Worm (Caenorhabditis elegans): ENCODE data around the gene lbp-1.

Gene lbp-1

DNA sequence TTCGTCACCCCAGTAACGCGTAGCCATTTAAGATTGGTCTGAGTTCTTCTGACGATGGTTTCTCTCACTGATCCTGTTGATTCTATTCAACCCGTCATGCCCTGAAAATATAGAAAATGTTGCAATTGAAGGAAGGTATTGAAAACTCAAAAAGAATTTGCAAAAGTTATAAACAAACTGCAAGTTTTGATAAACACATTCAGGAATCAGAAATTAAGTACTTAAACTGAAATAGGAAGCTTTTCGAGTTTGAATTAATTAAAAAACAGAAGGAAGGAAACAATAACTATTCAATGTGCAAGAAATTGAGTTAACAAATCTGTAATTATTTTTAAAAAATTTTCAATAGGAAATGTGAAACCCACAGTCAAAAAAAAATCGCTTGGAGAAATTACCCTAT lies 38.7 kb upstream of the lbp-1 start, which contains the start of gene rgl-1:
Gene rgl-1 (minus strand): TSS at position 101 of the 400 bp plus-strand sequence.
- TF ChIP-seq lin-14 (GFP tag; optimal IDR thresholded peaks at IDR 0.05): no peak
- no peak for TF ChIP-seq elt-3 (tag; optimal IDR thresholded peaks at IDR 0.05)
- TF ChIP-seq nhr-47 (tag; optimal IDR thresholded peaks at IDR 0.05): no peak
- TF ChIP-seq rnt-1 (tag; optimal IDR thresholded peaks at IDR 0.05): no peak
- TF ChIP-seq Y116A8C.19 (tag; optimal IDR thresholded peaks at IDR 0.05; ENCODE audit: borderline replicate concordance): no peak
- TF ChIP-seq unc-30 (tag; optimal IDR thresholded peaks at IDR 0.05): no peak
- TF ChIP-seq unc-98 (GFP tag; IDR thresholded peaks at IDR 0.05): no peak
- TF ChIP-seq tbx-2 (tag; optimal IDR thresholded peaks at IDR 0.05): no peak
- TF ChIP-seq C04F5.9 (tag; optimal IDR thresholded peaks at IDR 0.05): no peak
- TF ChIP-seq egl-13 (tag; optimal IDR thresholded peaks at IDR 0.05): no peak
- no peak for TF ChIP-seq xbp-1 (tag; optimal IDR thresholded peaks at IDR 0.05)
- no peak for TF ChIP-seq lir-3 (tag; optimal IDR thresholded peaks at IDR 0.05; ENCODE audit: poor library complexity)
- no peak for TF ChIP-seq swsn-7 (tag; optimal IDR thresholded peaks at IDR 0.05)
- TF ChIP-seq efl-1 (optimal IDR thresholded peaks at IDR 0.05): no peak
- no peak for TF ChIP-seq efl-1 (GFP tag; optimal IDR thresholded peaks at IDR 0.05 in 1 of 2)
- TF ChIP-seq nhr-77 (tag; optimal IDR thresholded peaks at IDR 0.05): no peak
- TF ChIP-seq C34B4.2 (tag; optimal IDR thresholded peaks at IDR 0.05): no peak
- TF ChIP-seq lin-35 (GFP tag; optimal IDR thresholded peaks at IDR 0.05): no peak

DNA sequence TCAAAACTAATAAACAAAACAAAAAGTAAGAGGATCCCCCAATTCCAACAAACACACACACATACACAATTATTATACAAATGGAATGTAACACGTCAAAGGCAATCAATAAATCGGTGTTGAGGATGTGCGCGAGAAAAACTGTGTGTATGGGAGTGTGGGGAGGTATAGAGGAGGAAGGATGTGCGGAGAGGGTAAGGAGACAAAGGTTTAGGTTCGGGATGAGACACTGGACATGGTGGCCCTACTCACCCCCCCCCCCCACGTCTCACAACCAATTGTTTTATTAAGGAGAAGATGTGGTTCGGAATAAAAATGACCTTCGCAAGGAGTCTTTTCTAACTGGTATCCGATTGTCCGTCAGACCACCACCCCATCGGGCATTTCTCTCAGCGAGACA lies 35.8 kb upstream of the lbp-1 start:
- TF ChIP-seq lin-14 (GFP tag; optimal IDR thresholded peaks at IDR 0.05): peak; percentile 20
- peak; percentile 23 for TF ChIP-seq mep-1 (tag; optimal IDR thresholded peaks at IDR 0.05)
- TF ChIP-seq nhr-90 (tag; optimal IDR thresholded peaks at IDR 0.05; ENCODE audit: poor library complexity): no peak
- no peak for TF ChIP-seq nhr-11 (tag; optimal IDR thresholded peaks at IDR 0.05)

DNA sequence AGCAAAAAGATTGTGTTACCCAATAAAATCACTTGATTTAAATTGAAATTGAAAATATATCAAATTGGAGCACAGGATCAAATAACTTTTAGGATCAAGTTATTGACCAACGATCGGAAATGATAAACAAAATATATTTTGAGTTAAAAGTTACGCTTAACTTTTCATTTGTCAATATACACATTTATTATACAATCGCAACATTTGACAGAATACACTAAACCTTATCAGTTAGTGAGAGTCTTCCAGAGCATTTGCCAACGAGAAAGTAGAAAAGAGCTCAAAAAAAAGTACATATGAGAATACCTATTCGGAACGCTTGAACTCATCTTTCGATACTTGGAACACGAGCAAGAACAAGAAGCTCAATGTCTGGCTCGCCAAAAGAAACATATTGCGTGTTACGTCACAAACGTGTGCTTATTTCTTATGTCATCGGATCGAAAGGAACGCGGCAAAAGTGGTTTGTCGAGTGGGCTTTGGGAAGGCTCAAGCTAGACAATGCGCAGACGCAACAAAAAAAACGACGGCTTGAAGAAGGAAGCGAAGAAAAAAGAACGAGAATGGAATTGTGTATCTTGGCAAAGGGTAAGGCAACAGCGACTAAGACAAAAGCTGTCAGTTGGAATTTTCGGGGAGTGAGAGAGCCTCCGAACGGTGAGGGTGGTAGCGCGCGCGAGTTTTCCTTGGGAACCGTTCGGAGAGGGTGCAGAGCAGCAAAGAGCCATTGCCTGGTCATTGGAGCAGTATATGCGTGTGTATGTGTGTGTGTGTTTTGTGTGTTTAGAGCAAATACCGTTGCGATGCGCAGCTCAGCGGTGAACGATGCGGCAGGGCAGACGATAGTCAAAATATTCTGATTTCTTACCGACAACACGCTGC lies 32.4 kb upstream of the lbp-1 start:
- TF ChIP-seq ceh-82 (tag; optimal IDR thresholded peaks at IDR 0.05): no peak
- TF ChIP-seq lin-15B (tag; optimal IDR thresholded peaks at IDR 0.05): no peak
- TF ChIP-seq Y116A8C.19 (tag; optimal IDR thresholded peaks at IDR 0.05; ENCODE audit: borderline replicate concordance): no peak
- TF ChIP-seq unc-62 (GFP tag; optimal IDR thresholded peaks at IDR 0.05): no peak
- no peak for TF ChIP-seq snpc-4 (tag; optimal IDR thresholded peaks at IDR 0.05)
- no peak for TF ChIP-seq tlp-1 (tag; optimal IDR thresholded peaks at IDR 0.05)
- TF ChIP-seq unc-130 (tag; optimal IDR thresholded peaks at IDR 0.05): no peak
- no peak for TF ChIP-seq rnt-1 (tag; optimal IDR thresholded peaks at IDR 0.05)

DNA sequence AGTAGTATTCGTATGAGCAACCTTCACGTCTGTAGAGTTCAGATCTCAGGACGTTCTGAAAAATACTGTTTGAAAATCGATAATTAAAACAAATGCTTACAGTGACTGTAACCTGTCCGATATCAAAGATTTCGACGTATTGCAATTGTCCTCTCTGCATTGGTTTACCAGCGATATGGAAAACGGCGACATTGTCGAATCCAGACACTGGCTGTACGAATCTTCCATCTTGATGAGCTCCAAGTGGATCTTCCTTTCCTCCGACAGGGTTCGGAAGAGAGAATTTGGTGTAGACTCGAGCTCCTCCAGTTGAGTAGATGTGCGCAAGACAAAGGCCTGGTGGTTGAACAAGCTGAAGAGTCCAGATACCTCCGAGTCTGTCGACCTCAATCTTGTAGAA lies 30.2 kb upstream of the lbp-1 start:
- TF ChIP-seq efl-1 (optimal IDR thresholded peaks at IDR 0.05) (no peak), efl-1 (GFP tag; optimal IDR thresholded peaks at IDR 0.05 in 1 of 2) (peak in 1 of 2 experiments; percentile 61), ztf-11 (tag; optimal IDR thresholded peaks at IDR 0.05) (no peak)

DNA sequence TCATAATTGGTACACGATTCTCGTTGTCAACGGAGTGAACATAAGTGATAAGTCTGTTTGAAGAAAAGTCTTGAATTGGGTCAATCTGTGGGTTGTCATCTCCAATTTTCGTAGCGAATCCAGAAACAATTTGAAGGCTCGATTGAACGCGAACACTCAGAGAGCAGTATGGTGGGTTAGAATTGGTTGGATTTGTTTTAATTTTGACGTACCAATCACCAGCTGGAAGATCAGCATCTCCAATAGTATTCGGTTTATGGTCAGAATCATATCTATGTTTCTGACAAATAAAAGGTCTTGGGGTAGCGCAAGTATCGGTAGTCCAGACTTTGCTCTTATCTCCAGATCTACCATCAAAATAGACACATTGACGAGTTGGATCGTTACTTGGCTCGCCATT lies 28.4 kb upstream of the lbp-1 start:
- TF ChIP-seq ces-1 (GFP tag; optimal IDR thresholded peaks at IDR 0.05) (no peak), mef-2 (tag; optimal IDR thresholded peaks at IDR 0.05) (no peak), ama-1 (optimal IDR thresholded peaks at IDR 0.05) (no peak), skn-1 (tag; optimal IDR thresholded peaks at IDR 0.05) (no peak), sup-37 (GFP tag; optimal IDR thresholded peaks at IDR 0.05) (no peak), ceh-63 (GFP tag; optimal IDR thresholded peaks at IDR 0.05) (no peak), egl-27 (tag; optimal IDR thresholded peaks at IDR 0.05) (no peak), hlh-17 (GFP tag; optimal IDR thresholded peaks at IDR 0.05; ENCODE audit: borderline replicate concordance) (no peak), grh-1 (GFP tag; IDR thresholded peaks at IDR 0.05) (no peak), aha-1 (tag; optimal IDR thresholded peaks at IDR 0.05) (no peak), pqm-1 (tag; optimal IDR thresholded peaks at IDR 0.05) (no peak), lsy-2 (tag; optimal IDR thresholded peaks at IDR 0.05) (no peak), vab-15 (tag; optimal IDR thresholded peaks at IDR 0.05) (no peak), C04F5.9 (tag; optimal IDR thresholded peaks at IDR 0.05) (no peak), nhr-28 (tag; optimal IDR thresholded peaks at IDR 0.05) (no peak), jun-1 (tag; optimal IDR thresholded peaks at IDR 0.05) (no peak), zag-1 (tag; optimal IDR thresholded peaks at IDR 0.05) (no peak), fkh-8 (tag; optimal IDR thresholded peaks at IDR 0.05) (no peak), efl-3 (GFP tag; optimal IDR thresholded peaks at IDR 0.05) (no peak)

Data from whole organism, L1 larva.